Worm (Caenorhabditis elegans) whole organism, early embryonic: ENCODE data around the gene smg-8.

Source experiments
- F13C5.2 ChIP-seq: sonication (generic microtip); optimal IDR thresholded peaks from 2 replicates; lab custom pipeline; 2017; ENCODE audit warnings: mild to moderate bottlenecking, missing genetic modification characterization, inconsistent platforms, missing compliant biosample characterization
- ama-1 ChIP-seq: fragments of 150-350 bp; optimal IDR thresholded peaks from 2 replicates; lab custom pipeline; 2014
- ceh-13 ChIP-seq: fragments of 200-800 bp; sonication (Bioruptor generic); optimal IDR thresholded peaks from 2 replicates; lab custom pipeline; 2018; ENCODE audit warnings: mild to moderate bottlenecking, missing genetic modification characterization, missing compliant biosample characterization
- ceh-36 ChIP-seq: sonication (generic microtip); optimal IDR thresholded peaks from 2 replicates; lab custom pipeline; 2016; ENCODE audit warnings: missing genetic modification characterization, inconsistent platforms, missing compliant biosample characterization
- ets-7 ChIP-seq: sonication (generic microtip); optimal IDR thresholded peaks from 2 replicates; lab custom pipeline; 2016; ENCODE audit warnings: missing genotype, missing genetic modification characterization, missing compliant biosample characterization
- flt-1 ChIP-seq: fragments of 200-800 bp; sonication (Bioruptor generic); IDR thresholded peaks from 2 replicates; pipeline ENCODE4 v1.3.6; 2022; ENCODE audit warnings: missing genetic modification characterization, missing compliant biosample characterization
- hmbx-1 ChIP-seq: sonication (generic microtip); optimal IDR thresholded peaks from 2 replicates; lab custom pipeline; 2016; ENCODE audit warnings: mild to moderate bottlenecking, missing genetic modification characterization, missing compliant biosample characterization
- hnd-1 ChIP-seq: sonication (generic microtip); optimal IDR thresholded peaks from 2 replicates; lab custom pipeline; 2016; ENCODE audit warnings: missing genetic modification characterization, missing compliant biosample characterization
- pes-1 ChIP-seq: fragments of 200-800 bp; sonication (Bioruptor generic); IDR thresholded peaks from 2 replicates; pipeline ENCODE4 v1.3.6; 2022; ENCODE audit warnings: missing genetic modification reagents, missing genetic modification characterization, missing compliant biosample characterization
- scrt-1 ChIP-seq: fragments of 200-800 bp; sonication (Bioruptor generic); IDR thresholded peaks from 2 replicates; pipeline ENCODE4 v1.3.6; 2022; ENCODE audit warnings: missing genetic modification characterization, missing compliant biosample characterization
- sea-1 ChIP-seq: fragments of 200-800 bp; sonication (Bioruptor generic); conservative IDR thresholded peaks from 2 replicates; pipeline ENCODE4 v1.3.6; 2022; ENCODE audit warnings: missing genetic modification characterization, missing compliant biosample characterization
- tbx-11 ChIP-seq: fragments of 200-800 bp; sonication (Bioruptor generic); IDR thresholded peaks from 2 replicates; pipeline ENCODE4 v1.3.6; 2022; ENCODE audit warnings: missing genetic modification characterization, missing compliant biosample characterization
- tbx-37 ChIP-seq: fragments of 200-800 bp; sonication (Bioruptor generic); conservative IDR thresholded peaks from 2 replicates; pipeline ENCODE4 v1.3.6; 2022; ENCODE audit warnings: missing genetic modification reagents, missing genetic modification characterization, missing compliant biosample characterization
- tra-4 ChIP-seq: sonication (generic microtip); optimal IDR thresholded peaks from 2 replicates; lab custom pipeline; 2017; ENCODE audit warnings: missing genetic modification characterization, missing compliant biosample characterization

- TF ChIP-seq ceh-36 (tag; lab: Kevin White, UChicago) (peak; percentile 93), F13C5.2 (tag; lab: Kevin White, UChicago) (peak; percentile 90), tbx-37 (GFP tag; lab: Robert Waterston, UW) (peak; percentile 48; the same call in 1 of the 2 replicates), flt-1 (GFP tag; lab: Robert Waterston, UW) (peak; percentile 91), tra-4 (tag; lab: Kevin White, UChicago) (peak; percentile 86), hnd-1 (tag; lab: Kevin White, UChicago) (peak; percentile 95), pes-1 (GFP tag; lab: Robert Waterston, UW) (peak; percentile 93), sea-1 (GFP tag; lab: Robert Waterston, UW) (peak; percentile 92), ama-1 (lab: Kevin White, UChicago) (no peak), ceh-13 (GFP tag; lab: Kevin White, UChicago) (peak; percentile 89), ets-7 (peak; percentile 80), tbx-11 (GFP tag; lab: Robert Waterston, UW) (peak; percentile 90), hmbx-1 (tag; lab: Kevin White, UChicago) (peak; percentile 87), scrt-1 (GFP tag; lab: Robert Waterston, UW) (peak; percentile 91)
Observed at ce11 chrII:14496809-14497208, 55.6 kb downstream of the smg-8 start.
